Fruit fly (Drosophila melanogaster) whole organism, prepupa: Measurements from ENCODE around the gene CG2129.

Experiments
- Blimp-1 ChIP-seq: fragments of 200-800 bp; sonication (Bioruptor generic); optimal IDR thresholded peaks from 3 replicates; lab custom pipeline; 2017; ENCODE audit warnings: missing biosample characterization, missing genetic modification characterization, mild to moderate bottlenecking, moderate library complexity, missing genetic modification reagents
- CG10669 ChIP-seq: fragments of 200-800 bp; sonication (Bioruptor generic); optimal IDR thresholded peaks from 3 replicates; lab custom pipeline; 2018; ENCODE audit warnings: missing biosample characterization, mild to moderate bottlenecking, missing genetic modification characterization, moderate library complexity
- CG11294 ChIP-seq: fragments of 200-800 bp; sonication (Bioruptor generic); IDR thresholded peaks from 2 replicates; pipeline ENCODE4 v1.3.6; 2022; ENCODE audit warnings: missing biosample characterization, missing genetic modification characterization
- CG11762 ChIP-seq: fragments of 200-800 bp; sonication (Bioruptor generic); optimal IDR thresholded peaks from 3 replicates; lab custom pipeline; 2016; ENCODE audit warnings: missing biosample characterization, missing genetic modification characterization; ENCODE audit not compliant: insufficient read depth
- CG15336 ChIP-seq: fragments of 200-800 bp; sonication (Bioruptor generic); IDR thresholded peaks from 2 replicates; pipeline ENCODE4 v1.3.6; 2022; ENCODE audit warnings: missing biosample characterization, missing genetic modification characterization
- CG1621 ChIP-seq: fragments of 200-800 bp; sonication (Bioruptor generic); optimal IDR thresholded peaks from 3 replicates; lab custom pipeline; 2018; ENCODE audit warnings: missing biosample characterization, mild to moderate bottlenecking, missing genetic modification characterization
- CG16779 ChIP-seq: fragments of 200-800 bp; sonication (Bioruptor generic); optimal IDR thresholded peaks from 3 replicates; lab custom pipeline; 2017; ENCODE audit warnings: missing biosample characterization, mild to moderate bottlenecking, missing genetic modification characterization
- CG3032 ChIP-seq: fragments of 200-800 bp; optimal IDR thresholded peaks from 2 replicates; lab custom pipeline; 2019; ENCODE audit warnings: missing biosample characterization, mild to moderate bottlenecking, missing genetic modification characterization, moderate library complexity
- CG31627 ChIP-seq: fragments of 200-800 bp; sonication (Bioruptor generic); optimal IDR thresholded peaks from 3 replicates; lab custom pipeline; 2016; ENCODE audit warnings: missing biosample characterization, missing genetic modification characterization
- CG6163 ChIP-seq: fragments of 200-800 bp; sonication (Bioruptor generic); IDR thresholded peaks from 3 replicates; pipeline ENCODE4 v1.3.6; 2022; ENCODE audit warnings: missing biosample characterization, missing genetic modification characterization
- CG6276 ChIP-seq: fragments of 200-800 bp; sonication (Bioruptor generic); optimal IDR thresholded peaks from 2 replicates; lab custom pipeline; 2017; ENCODE audit warnings: missing biosample characterization, mild to moderate bottlenecking, missing genetic modification characterization
- CG6808 ChIP-seq: fragments of 200-800 bp; sonication (Bioruptor generic); optimal IDR thresholded peaks from 3 replicates; lab custom pipeline; 2017; ENCODE audit warnings: missing biosample characterization, missing genetic modification characterization, mild to moderate bottlenecking, moderate library complexity, missing genetic modification reagents
- CG6854 ChIP-seq: fragments of 200-800 bp; sonication (Bioruptor generic); optimal IDR thresholded peaks from 2 replicates; lab custom pipeline; 2017; ENCODE audit warnings: missing biosample characterization, mild to moderate bottlenecking, missing genetic modification characterization
- CG8319 ChIP-seq: fragments of 200-800 bp; sonication (Bioruptor generic); optimal IDR thresholded peaks from 3 replicates; lab custom pipeline; 2016; ENCODE audit warnings: missing biosample characterization, missing genetic modification characterization
- Eip75B ChIP-seq: fragments of 200-800 bp; sonication (Bioruptor generic); optimal IDR thresholded peaks from 3 replicates; lab custom pipeline; 2016; ENCODE audit warnings: missing biosample characterization, missing genetic modification characterization
- Eip78C ChIP-seq: fragments of 200-800 bp; sonication (Bioruptor generic); peaks from one replicate; lab custom pipeline; 2016; ENCODE audit warnings: missing biosample characterization, missing genetic modification characterization
- Eip93F ChIP-seq: fragments of 200-800 bp; sonication (Bioruptor generic); optimal IDR thresholded peaks from 2 replicates; lab custom pipeline; 2016; ENCODE audit warnings: missing biosample characterization, mild to moderate bottlenecking, missing genetic modification characterization
- Ets21C ChIP-seq: fragments of 200-800 bp; sonication (Bioruptor generic); optimal IDR thresholded peaks from 3 replicates; lab custom pipeline; 2016; ENCODE audit warnings: missing biosample characterization, missing genetic modification characterization
- Ets96B ChIP-seq: fragments of 200-800 bp; optimal IDR thresholded peaks from 2 replicates; lab custom pipeline; 2019; ENCODE audit warnings: missing biosample characterization, mild to moderate bottlenecking, missing genetic modification characterization, moderate library complexity
- Gug ChIP-seq: fragments of 200-800 bp; sonication (Bioruptor generic); IDR thresholded peaks from 2 replicates; pipeline ENCODE4 v1.3.6; 2022; ENCODE audit warnings: missing biosample characterization, missing genetic modification characterization
- Hr38 ChIP-seq: sonication (Bioruptor generic); optimal IDR thresholded peaks from 2 replicates; lab custom pipeline; 2016; ENCODE audit warnings: missing biosample characterization, missing genetic modification characterization
- Hr39 ChIP-seq: fragments of 200-800 bp; sonication (Bioruptor generic); optimal IDR thresholded peaks from 2 replicates; lab custom pipeline; 2016; ENCODE audit warnings: missing biosample characterization, missing genetic modification characterization
- Hr4 ChIP-seq: fragments of 200-800 bp; sonication (Bioruptor generic); optimal IDR thresholded peaks from 3 replicates; lab custom pipeline; 2016; ENCODE audit warnings: missing biosample characterization, missing genetic modification characterization
- Lpt ChIP-seq: fragments of 200-800 bp; sonication (Bioruptor generic); optimal IDR thresholded peaks from 3 replicates; lab custom pipeline; 2016; ENCODE audit warnings: missing biosample characterization, missing genetic modification characterization
- Met ChIP-seq: fragments of 200-800 bp; sonication (Bioruptor generic); optimal IDR thresholded peaks from 3 replicates; lab custom pipeline; 2016; ENCODE audit warnings: missing biosample characterization, missing genetic modification characterization
- Smox ChIP-seq: fragments of 200-800 bp; sonication (Bioruptor generic); optimal IDR thresholded peaks from 3 replicates; lab custom pipeline; 2016; ENCODE audit warnings: missing biosample characterization, missing genetic modification characterization
- Sox102F ChIP-seq: fragments of 200-800 bp; sonication (Bioruptor generic); optimal IDR thresholded peaks from 2 replicates; lab custom pipeline; 2016; ENCODE audit warnings: missing biosample characterization, mild to moderate bottlenecking, missing genetic modification characterization
- Sox14 ChIP-seq: fragments of 200-800 bp; sonication (Bioruptor generic); optimal IDR thresholded peaks from 3 replicates; lab custom pipeline; 2016; ENCODE audit warnings: missing biosample characterization, missing genetic modification characterization
- Sox15 ChIP-seq: fragments of 200-800 bp; sonication (Bioruptor generic); optimal IDR thresholded peaks from 3 replicates; lab custom pipeline; 2016; ENCODE audit warnings: missing biosample characterization, missing genetic modification characterization
- acj6 ChIP-seq: fragments of 200-800 bp; sonication (Bioruptor generic); optimal IDR thresholded peaks from 3 replicates; lab custom pipeline; 2016; ENCODE audit warnings: missing biosample characterization, missing genetic modification characterization
- cyc ChIP-seq: fragments of 200-800 bp; sonication (Bioruptor generic); optimal IDR thresholded peaks from 3 replicates; lab custom pipeline; 2016; ENCODE audit warnings: missing biosample characterization, missing genetic modification characterization
- dac ChIP-seq: fragments of 200-800 bp; sonication (Bioruptor generic); optimal IDR thresholded peaks from 2 replicates; lab custom pipeline; 2017; ENCODE audit warnings: missing biosample characterization, mild to moderate bottlenecking, missing genetic modification characterization
- dsx ChIP-seq: fragments of 200-800 bp; optimal IDR thresholded peaks from 3 replicates; lab custom pipeline; 2019; ENCODE audit warnings: missing biosample characterization, mild to moderate bottlenecking, missing genetic modification characterization, moderate library complexity; ENCODE audit not compliant: poor library complexity, severe bottlenecking
- eg ChIP-seq: fragments of 200-800 bp; sonication (Bioruptor generic); IDR thresholded peaks from 3 replicates; pipeline ENCODE4 v1.3.6; 2022; ENCODE audit warnings: missing biosample characterization, missing genetic modification characterization
- esn ChIP-seq: fragments of 200-800 bp; sonication (Bioruptor generic); optimal IDR thresholded peaks from 2 replicates; lab custom pipeline; 2016; ENCODE audit warnings: missing biosample characterization, mild to moderate bottlenecking, missing genetic modification characterization, moderate library complexity
- fkh ChIP-seq: fragments of 200-800 bp; sonication (Bioruptor generic); optimal IDR thresholded peaks from 3 replicates; lab custom pipeline; 2017; ENCODE audit warnings: missing biosample characterization, mild to moderate bottlenecking, missing genetic modification characterization, moderate library complexity
- lz ChIP-seq: fragments of 200-800 bp; sonication (Bioruptor generic); optimal IDR thresholded peaks from 3 replicates; lab custom pipeline; 2016; ENCODE audit warnings: missing biosample characterization, missing genetic modification characterization
- net ChIP-seq: fragments of 200-800 bp; sonication (Bioruptor generic); optimal IDR thresholded peaks from 3 replicates; lab custom pipeline; 2016; ENCODE audit warnings: missing biosample characterization, missing genetic modification characterization
- pdm3 ChIP-seq: fragments of 200-800 bp; sonication (Bioruptor generic); optimal IDR thresholded peaks from 3 replicates; lab custom pipeline; 2016; ENCODE audit warnings: missing biosample characterization, missing genetic modification characterization
- spab ChIP-seq: fragments of 200-800 bp; sonication (Bioruptor generic); optimal IDR thresholded peaks from 2 replicates; lab custom pipeline; 2017; ENCODE audit warnings: missing biosample characterization, mild to moderate bottlenecking, missing genetic modification characterization, missing genetic modification reagents
- ss ChIP-seq, 2 experiments: fragments of 200-800 bp; sonication (Bioruptor generic); optimal IDR thresholded peaks; 2 replicates in 1 of 2; 3 replicates in 1 of 2; lab custom pipeline; 2017 to 2018; ENCODE audit warnings: mild to moderate bottlenecking in 2 of 2, missing biosample characterization in 2 of 2, missing genetic modification characterization in 2 of 2, moderate library complexity in 1 of 2
- svp ChIP-seq: fragments of 200-800 bp; sonication (Bioruptor generic); peaks from one replicate; lab custom pipeline; 2016; ENCODE audit warnings: missing biosample characterization, missing genetic modification characterization
- topi ChIP-seq: fragments of 200-800 bp; sonication (Bioruptor generic); optimal IDR thresholded peaks from 3 replicates; lab custom pipeline; 2016; ENCODE audit warnings: missing biosample characterization, missing genetic modification characterization
- vri ChIP-seq: fragments of 200-800 bp; sonication (Bioruptor generic); optimal IDR thresholded peaks from 3 replicates; lab custom pipeline; 2016; ENCODE audit warnings: missing biosample characterization, mild to moderate bottlenecking, missing genetic modification characterization

CG2129 gene

dm6 chrX:8101479-8102198 lies 44.0 kb upstream of the CG2129 start, which contains the start of gene CG2258 (continued):
- TF ChIP-seq svp (GFP tag; lab: Kevin White, UChicago) (peak; percentile 89), Eip93F (GFP tag; lab: Kevin White, UChicago) (no peak), CG6854 (GFP tag; lab: Kevin White, UChicago) (no peak), Eip75B (peak; percentile 60), esn (peak; percentile 80), CG11762 (GFP tag; lab: Kevin White, UChicago) (peak; percentile 72), Ets21C (peak; percentile 43), CG10669 (GFP tag; lab: Kevin White, UChicago) (peak; percentile 90), CG15336 (GFP tag; lab: Robert Waterston, UW) (peak; percentile 97), vri (peak; percentile 61), Ets96B (tag; lab: Kevin White, UChicago) (peak; percentile 90), Blimp-1 (GFP tag; lab: Kevin White, UChicago) (peak; percentile 24), pdm3 (peak; percentile 94), CG3032 (tag; lab: Kevin White, UChicago) (peak; percentile 87), lz (GFP tag; lab: Kevin White, UChicago) (peak; percentile 74), CG16779 (peak; percentile 57), CG11294 (peak; percentile 93), Sox15 (GFP tag; lab: Kevin White, UChicago) (peak; percentile 74), CG8319 (GFP tag; lab: Kevin White, UChicago) (peak; percentile 64), Sox102F (GFP tag; lab: Kevin White, UChicago) (peak; percentile 75), acj6 (GFP tag; lab: Kevin White, UChicago) (peak; percentile 92), Eip78C (peak; percentile 97), CG31627 (GFP tag; lab: Kevin White, UChicago) (peak; percentile 78), Hr4 (GFP tag; lab: Kevin White, UChicago) (peak; percentile 85), cyc (GFP tag; lab: Kevin White, UChicago) (peak; percentile 75), fkh (GFP tag; lab: Kevin White, UChicago) (peak; percentile 89), dac (GFP tag; lab: Kevin White, UChicago) (peak; percentile 86), Lpt (GFP tag; lab: Kevin White, UChicago) (peak; percentile 90), ss (GFP tag; optimal IDR thresholded peaks at IDR 0.05; lab: Kevin White, UChicago) (peak; percentile 86 to 93), net (peak; percentile 93), Sox14 (GFP tag; lab: Kevin White, UChicago) (peak; percentile 90), eg (peak; percentile 98), Gug (GFP tag; lab: Robert Waterston, UW) (peak; percentile 95), Smox (GFP tag; lab: Kevin White, UChicago) (no peak), CG1621 (peak; percentile 89)

- peak; percentile 78 for TF ChIP-seq vri
- peak; percentile 55 for TF ChIP-seq Eip93F (GFP tag; lab: Kevin White, UChicago)
- peak; percentile 15 for TF ChIP-seq topi (GFP tag; lab: Kevin White, UChicago)
- TF ChIP-seq CG6163 (GFP tag; lab: Robert Waterston, UW): peak; percentile 24; the same call in 1 of the 3 replicates
- no peak for TF ChIP-seq CG11762 (GFP tag; lab: Kevin White, UChicago)
- no peak for TF ChIP-seq spab (GFP tag; lab: Kevin White, UChicago)
- TF ChIP-seq dsx (GFP tag; lab: Kevin White, UChicago): no peak
- TF ChIP-seq Eip75B: no peak
- TF ChIP-seq Met (GFP tag; lab: Kevin White, UChicago): peak; percentile 17
- TF ChIP-seq fkh (GFP tag; lab: Kevin White, UChicago): peak; percentile 45
- no peak for TF ChIP-seq Hr38 (GFP tag; lab: Kevin White, UChicago)
- peak; percentile 11 for TF ChIP-seq svp (GFP tag; lab: Kevin White, UChicago)
- no peak for TF ChIP-seq CG6276 (GFP tag; lab: Kevin White, UChicago)
- no peak for TF ChIP-seq Sox102F (GFP tag; lab: Kevin White, UChicago)
- TF ChIP-seq CG6808: no peak
- no peak for TF ChIP-seq CG6854 (GFP tag; lab: Kevin White, UChicago)
- no peak for TF ChIP-seq CG31627 (GFP tag; lab: Kevin White, UChicago)
- no peak for TF ChIP-seq Hr4 (GFP tag; lab: Kevin White, UChicago)
- TF ChIP-seq Lpt (GFP tag; lab: Kevin White, UChicago): no peak
- TF ChIP-seq Eip78C: peak; percentile 54
- TF ChIP-seq Hr39 (GFP tag; lab: Kevin White, UChicago): no peak
- TF ChIP-seq esn: peak; percentile 3
Measured at dm6 chrX:8106281-8107050, 39.2 kb upstream of the CG2129 start.
